Worm (Caenorhabditis elegans) whole organism, late embryonic: ENCODE results near the gene Y44A6C.1.

Experiments
- F13H6.1 ChIP-seq: sonication (generic microtip); optimal IDR thresholded peaks from 2 replicates; lab custom pipeline; 2016; ENCODE audit warnings: missing genetic modification characterization, missing compliant biosample characterization
- K09A11.1 ChIP-seq: sonication (generic microtip); optimal IDR thresholded peaks from 2 replicates; lab custom pipeline; 2017; ENCODE audit warnings: antibody characterized with exemption, mild to moderate bottlenecking, missing genetic modification characterization, missing compliant biosample characterization; ENCODE audit not compliant: insufficient read depth
- T23F11.4 ChIP-seq: fragments of 200-800 bp; sonication (Bioruptor generic); optimal IDR thresholded peaks from 2 replicates; lab custom pipeline; 2018; ENCODE audit warnings: mild to moderate bottlenecking, missing genetic modification characterization, missing compliant biosample characterization
- ahr-1 ChIP-seq: sonication (generic microtip); optimal IDR thresholded peaks from 2 replicates; lab custom pipeline; 2016; ENCODE audit warnings: missing genetic modification characterization, missing compliant biosample characterization
- ama-1 ChIP-seq: fragments of 150-350 bp; optimal IDR thresholded peaks from 2 replicates; lab custom pipeline; 2014
- ceh-18 ChIP-seq: sonication (generic microtip); optimal IDR thresholded peaks from 2 replicates; lab custom pipeline; 2016; ENCODE audit warnings: missing genetic modification characterization, missing compliant biosample characterization
- ceh-19 ChIP-seq: fragments of 200-800 bp; sonication (Bioruptor generic); optimal IDR thresholded peaks from 2 replicates; lab custom pipeline; 2018; ENCODE audit warnings: mild to moderate bottlenecking, missing genetic modification characterization, missing compliant biosample characterization
- ceh-22 ChIP-seq: sonication (generic microtip); optimal IDR thresholded peaks from 2 replicates; lab custom pipeline; 2017; ENCODE audit warnings: missing biosample characterization, missing genetic modification characterization
- ceh-30 ChIP-seq: fragments of 150-350 bp; optimal IDR thresholded peaks from 2 replicates; lab custom pipeline; 2014; ENCODE audit warnings: missing biosample characterization, missing genetic modification characterization
- ceh-31 ChIP-seq: sonication (generic microtip); optimal IDR thresholded peaks from 2 replicates; lab custom pipeline; 2016; ENCODE audit warnings: missing genetic modification characterization, missing compliant biosample characterization
- ceh-34 ChIP-seq: sonication (generic microtip); optimal IDR thresholded peaks from 2 replicates; lab custom pipeline; 2016; ENCODE audit warnings: mild to moderate bottlenecking, missing genetic modification characterization, missing compliant biosample characterization
- ceh-45 ChIP-seq: fragments of 200-800 bp; sonication (Bioruptor generic); IDR thresholded peaks from 2 replicates; pipeline ENCODE4 v1.3.6; 2022; ENCODE audit warnings: missing genetic modification reagents, missing genetic modification characterization, missing compliant biosample characterization
- ceh-48 ChIP-seq: sonication (generic microtip); optimal IDR thresholded peaks from 2 replicates; lab custom pipeline; 2016; ENCODE audit warnings: missing genetic modification characterization, inconsistent platforms, missing compliant biosample characterization
- ceh-9 ChIP-seq: sonication (generic microtip); optimal IDR thresholded peaks from 2 replicates; lab custom pipeline; 2016; ENCODE audit warnings: mild to moderate bottlenecking, missing genetic modification characterization, inconsistent platforms, missing compliant biosample characterization
- dmd-4 ChIP-seq: sonication (generic microtip); optimal IDR thresholded peaks from 2 replicates; lab custom pipeline; 2016; ENCODE audit warnings: borderline replicate concordance, missing genetic modification characterization, missing compliant biosample characterization
- dve-1 ChIP-seq: sonication (generic microtip); optimal IDR thresholded peaks from 2 replicates; lab custom pipeline; 2017; ENCODE audit warnings: antibody characterized with exemption, mild to moderate bottlenecking, missing genetic modification characterization, missing compliant biosample characterization
- elt-2 ChIP-seq: sonication (generic microtip); optimal IDR thresholded peaks from 2 replicates; lab custom pipeline; 2016; ENCODE audit warnings: missing genetic modification reagents, missing genetic modification characterization, missing compliant biosample characterization
- ets-4 ChIP-seq: sonication (generic microtip); optimal IDR thresholded peaks from 2 replicates; lab custom pipeline; 2016; ENCODE audit warnings: missing genetic modification characterization, missing compliant biosample characterization
- fkh-10 ChIP-seq: fragments of 150-350 bp; optimal IDR thresholded peaks from 2 replicates; lab custom pipeline; 2014; ENCODE audit warnings: missing biosample characterization, missing genetic modification reagents, missing genetic modification characterization
- fkh-6 ChIP-seq: sonication (generic microtip); optimal IDR thresholded peaks from 2 replicates; lab custom pipeline; 2016; ENCODE audit warnings: missing genetic modification characterization, missing compliant biosample characterization
- gmeb-2 ChIP-seq: sonication (generic microtip); optimal IDR thresholded peaks from 2 replicates; lab custom pipeline; 2016; ENCODE audit warnings: missing genetic modification characterization, inconsistent platforms, missing compliant biosample characterization
- hlh-13 ChIP-seq: fragments of 200-800 bp; sonication (Bioruptor generic); optimal IDR thresholded peaks from 2 replicates; lab custom pipeline; 2018; ENCODE audit warnings: mild to moderate bottlenecking, missing genetic modification characterization, missing compliant biosample characterization
- hlh-6 ChIP-seq: sonication (generic microtip); optimal IDR thresholded peaks from 2 replicates; lab custom pipeline; 2016; ENCODE audit warnings: missing genotype, missing genetic modification characterization, missing compliant biosample characterization
- lim-6 ChIP-seq: sonication (generic microtip); optimal IDR thresholded peaks from 2 replicates; lab custom pipeline; 2016; ENCODE audit warnings: missing genetic modification characterization, missing compliant biosample characterization
- nfya-1 ChIP-seq: sonication (generic microtip); optimal IDR thresholded peaks from 2 replicates; lab custom pipeline; 2017; ENCODE audit warnings: missing genetic modification characterization, mild to moderate bottlenecking, missing compliant biosample characterization, antibody characterized with exemption, moderate library complexity
- nhr-11 ChIP-seq: fragments of 150-350 bp; optimal IDR thresholded peaks from 2 replicates; lab custom pipeline; 2014; ENCODE audit warnings: missing biosample characterization, missing genetic modification characterization
- odd-2 ChIP-seq: sonication (generic microtip); optimal IDR thresholded peaks from 2 replicates; lab custom pipeline; 2017; ENCODE audit warnings: antibody characterized with exemption, mild to moderate bottlenecking, missing genetic modification characterization, missing compliant biosample characterization
- pat-9 ChIP-seq: fragments of 200-800 bp; sonication (Bioruptor generic); optimal IDR thresholded peaks from 2 replicates; lab custom pipeline; 2018; ENCODE audit warnings: mild to moderate bottlenecking, missing genetic modification characterization, moderate library complexity, missing compliant biosample characterization
- pha-2 ChIP-seq: sonication (generic microtip); optimal IDR thresholded peaks from 2 replicates; lab custom pipeline; 2017; ENCODE audit warnings: mild to moderate bottlenecking, missing genetic modification characterization, missing compliant biosample characterization
- pros-1 ChIP-seq: fragments of 150-350 bp; optimal IDR thresholded peaks from 2 replicates; lab custom pipeline; 2014; ENCODE audit warnings: missing biosample characterization, missing genetic modification reagents, missing genetic modification characterization
- ref-2 ChIP-seq: sonication (generic microtip); optimal IDR thresholded peaks from 2 replicates; lab custom pipeline; 2016; ENCODE audit warnings: missing genetic modification characterization, missing compliant biosample characterization
- rnt-1 ChIP-seq: sonication (generic microtip); optimal IDR thresholded peaks from 2 replicates; lab custom pipeline; 2016; ENCODE audit warnings: missing genetic modification characterization, missing compliant biosample characterization
- sdc-2 ChIP-seq: sonication (generic microtip); optimal IDR thresholded peaks from 2 replicates; lab custom pipeline; 2016; ENCODE audit warnings: missing genotype, missing genetic modification characterization, missing compliant biosample characterization
- sox-2 ChIP-seq: fragments of 200-800 bp; sonication (Bioruptor generic); IDR thresholded peaks from 2 replicates; pipeline ENCODE4 v1.3.6; 2022; ENCODE audit warnings: missing genetic modification reagents, missing genetic modification characterization, missing compliant biosample characterization
- sox-4 ChIP-seq: sonication (generic microtip); optimal IDR thresholded peaks from 2 replicates; lab custom pipeline; 2017; ENCODE audit warnings: mild to moderate bottlenecking, missing genetic modification characterization, inconsistent platforms, missing compliant biosample characterization
- tbx-2 ChIP-seq: sonication (generic microtip); optimal IDR thresholded peaks from 2 replicates; lab custom pipeline; 2016; ENCODE audit warnings: missing genetic modification characterization, missing compliant biosample characterization
- ttx-3 ChIP-seq: sonication (generic microtip); optimal IDR thresholded peaks from 2 replicates; lab custom pipeline; 2016; ENCODE audit warnings: missing genetic modification reagents, missing genetic modification characterization, missing compliant biosample characterization
- unc-42 ChIP-seq: sonication (generic microtip); optimal IDR thresholded peaks from 2 replicates; lab custom pipeline; 2016; ENCODE audit warnings: missing genotype, missing genetic modification characterization, missing compliant biosample characterization
- unc-55 ChIP-seq: sonication (generic microtip); optimal IDR thresholded peaks from 2 replicates; lab custom pipeline; 2017; ENCODE audit warnings: missing biosample characterization, missing genetic modification reagents, missing genetic modification characterization
- unc-86 ChIP-seq: sonication (generic microtip); optimal IDR thresholded peaks from 2 replicates; lab custom pipeline; 2016; ENCODE audit warnings: missing genetic modification characterization, missing compliant biosample characterization
- ztf-16 ChIP-seq: sonication (generic microtip); optimal IDR thresholded peaks from 2 replicates; lab custom pipeline; 2017; ENCODE audit warnings: missing genetic modification characterization, missing compliant biosample characterization

Gene Y44A6C.1

DNA sequence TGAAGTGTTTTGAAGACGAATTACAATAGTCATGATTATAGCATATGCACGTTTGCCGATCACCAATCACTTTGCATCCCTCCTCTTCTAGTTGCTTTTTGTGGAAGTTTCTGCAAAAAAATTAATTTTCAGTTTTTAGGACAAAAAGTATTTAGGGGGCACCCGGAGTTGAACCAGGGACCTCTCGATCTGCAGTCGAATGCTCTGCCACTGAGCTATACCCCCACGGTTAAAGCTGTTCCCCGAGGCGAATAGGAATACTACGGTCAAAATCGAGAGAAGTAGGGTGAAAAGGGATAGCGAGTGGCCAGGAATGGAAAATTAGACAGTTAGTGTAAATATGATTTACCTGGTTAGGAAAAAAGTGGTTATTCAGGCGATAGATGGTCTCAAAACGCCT lies 19.8 kb upstream of the Y44A6C.1 start (continued):
- peak; percentile 38 for TF ChIP-seq sox-4
- TF ChIP-seq lim-6, result no peak
- no peak for TF ChIP-seq pros-1 (tag; lab: Kevin White, UChicago)
- TF ChIP-seq F13H6.1 (tag; lab: Kevin White, UChicago), result no peak
- TF ChIP-seq sdc-2 (tag; lab: Kevin White, UChicago), result peak; percentile 42
- TF ChIP-seq ref-2 (tag; lab: Kevin White, UChicago), result peak; percentile 42
- TF ChIP-seq ceh-31 (tag; lab: Kevin White, UChicago), result peak; percentile 15
- no peak for TF ChIP-seq fkh-10 (GFP tag; lab: Kevin White, UChicago)
- peak; percentile 13 for TF ChIP-seq ceh-18
- peak; percentile 62 for TF ChIP-seq hlh-6 (tag; lab: Kevin White, UChicago)
- no peak for TF ChIP-seq ttx-3 (tag; lab: Kevin White, UChicago)
- TF ChIP-seq unc-42 (tag; lab: Kevin White, UChicago), result no peak
- peak; percentile 5 for TF ChIP-seq fkh-6 (tag; lab: Kevin White, UChicago)
- TF ChIP-seq pat-9 (tag; lab: Kevin White, UChicago), result peak; percentile 52
- 0 out of 2 replicates have a peak, but pooled peaks have one; percentile 46 for TF ChIP-seq ceh-45 (GFP tag; lab: Robert Waterston, UW)
- no peak for TF ChIP-seq sox-2 (GFP tag; lab: Robert Waterston, UW)
- peak; percentile 45 for TF ChIP-seq tbx-2 (tag; lab: Kevin White, UChicago)
- TF ChIP-seq hlh-13 (GFP tag; lab: Kevin White, UChicago), result no peak
- no peak for TF ChIP-seq ama-1 (lab: Kevin White, UChicago)
- TF ChIP-seq unc-55 (GFP tag; lab: Kevin White, UChicago), result no peak
- TF ChIP-seq ceh-22 (tag; lab: Kevin White, UChicago), result no peak
- no peak for TF ChIP-seq ets-4 (tag; lab: Kevin White, UChicago)
- peak; percentile 59 for TF ChIP-seq ceh-19 (GFP tag; lab: Kevin White, UChicago)
- no peak for TF ChIP-seq nfya-1 (tag; lab: Kevin White, UChicago)
- no peak for TF ChIP-seq nhr-11 (tag; lab: Kevin White, UChicago)
- TF ChIP-seq dve-1 (tag; lab: Kevin White, UChicago), result peak; percentile 29
- peak; percentile 3 for TF ChIP-seq K09A11.1 (tag; lab: Kevin White, UChicago)
- no peak for TF ChIP-seq rnt-1 (tag; lab: Kevin White, UChicago)
- TF ChIP-seq ztf-16, result no peak
- TF ChIP-seq ceh-9 (tag; lab: Kevin White, UChicago), result no peak
- no peak for TF ChIP-seq odd-2 (tag; lab: Kevin White, UChicago)
- TF ChIP-seq dmd-4, result no peak
- no peak for TF ChIP-seq ahr-1 (tag; lab: Kevin White, UChicago)
- no peak for TF ChIP-seq ceh-30 (tag; lab: Kevin White, UChicago)

- no peak for TF ChIP-seq nfya-1 (tag; lab: Kevin White, UChicago)
Measured at ce11 chrV:20698266-20698665, 15.5 kb upstream of the Y44A6C.1 start, which contains the start of gene F53F8.7. Gene F53F8.7 (minus strand): TSS chrV:20698366.

DNA sequence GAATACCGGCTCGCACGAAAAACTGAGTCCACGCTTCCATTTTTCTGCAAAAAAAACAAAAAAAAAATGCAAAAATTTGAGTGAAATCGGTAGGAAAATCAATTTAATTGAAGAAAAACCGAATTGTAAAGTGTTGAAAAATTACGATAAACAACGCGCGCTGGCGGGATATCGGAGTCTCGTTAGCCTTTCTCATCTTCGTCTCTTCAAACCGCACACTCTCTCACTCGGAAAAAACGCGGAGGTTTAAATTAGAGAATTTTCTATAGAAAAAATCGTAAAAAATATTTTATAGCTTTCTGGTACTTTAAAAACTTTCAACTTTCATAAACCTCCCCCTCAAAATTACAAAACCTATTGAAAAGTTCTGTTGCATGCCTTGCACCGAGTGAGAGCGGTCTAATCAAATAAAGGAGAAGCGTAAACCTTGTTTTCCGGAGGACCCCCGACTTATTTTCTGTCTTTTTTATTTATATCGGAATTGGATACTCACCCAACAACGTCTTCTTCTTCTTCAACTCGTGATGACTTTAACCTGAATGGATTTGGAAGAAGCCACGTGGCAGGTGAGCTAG lies 9.6 kb upstream of the Y44A6C.1 start, which contains the start of the genes F53F8.5 and F53F8.6:
Gene F53F8.5 (minus strand): TSS at position 52 of the 575 bp plus-strand sequence.
Gene F53F8.6 (plus strand): TSS at position 230 of the 575 bp plus-strand sequence.
- no peak for TF ChIP-seq ref-2 (tag; lab: Kevin White, UChicago)
- no peak for TF ChIP-seq F13H6.1 (tag; lab: Kevin White, UChicago)
- no peak for TF ChIP-seq ceh-22 (tag; lab: Kevin White, UChicago)
- TF ChIP-seq nfya-1 (tag; lab: Kevin White, UChicago), result peak; percentile 15
- TF ChIP-seq lim-6, result no peak
- no peak for TF ChIP-seq dmd-4
- TF ChIP-seq unc-86 (tag; lab: Kevin White, UChicago), result no peak
- no peak for TF ChIP-seq ets-4 (tag; lab: Kevin White, UChicago)
- no peak for TF ChIP-seq hlh-13 (GFP tag; lab: Kevin White, UChicago)
- no peak for TF ChIP-seq ceh-34 (tag; lab: Kevin White, UChicago)
- no peak for TF ChIP-seq elt-2 (tag; lab: Kevin White, UChicago)
- peak; percentile 85 for TF ChIP-seq unc-42 (tag; lab: Kevin White, UChicago)
- TF ChIP-seq ceh-31 (tag; lab: Kevin White, UChicago), result peak; percentile 0
- no peak for TF ChIP-seq gmeb-2 (tag; lab: Kevin White, UChicago)
- no peak for TF ChIP-seq pat-9 (tag; lab: Kevin White, UChicago)
- no peak for TF ChIP-seq ztf-16
- TF ChIP-seq sox-4, result no peak
- no peak for TF ChIP-seq ceh-48 (tag; lab: Kevin White, UChicago)
- no peak for TF ChIP-seq pha-2 (tag; lab: Kevin White, UChicago)
- no peak for TF ChIP-seq T23F11.4
